Worm (Caenorhabditis elegans) whole organism, early embryonic: Measurements from ENCODE around the gene pfkb-1.2.

Source experiments
- F13C5.2 ChIP-seq: sonication (generic microtip); optimal IDR thresholded peaks from 2 replicates; lab custom pipeline; 2017; ENCODE audit warnings: mild to moderate bottlenecking, missing genetic modification characterization, inconsistent platforms, missing compliant biosample characterization
- aly-1 ChIP-seq: sonication (generic microtip); optimal IDR thresholded peaks from 2 replicates; lab custom pipeline; 2016; ENCODE audit warnings: missing genetic modification characterization, missing compliant biosample characterization
- ama-1 ChIP-seq: fragments of 150-350 bp; optimal IDR thresholded peaks from 2 replicates; lab custom pipeline; 2014
- ceh-13 ChIP-seq: fragments of 200-800 bp; sonication (Bioruptor generic); optimal IDR thresholded peaks from 2 replicates; lab custom pipeline; 2018; ENCODE audit warnings: mild to moderate bottlenecking, missing genetic modification characterization, missing compliant biosample characterization
- ceh-36 ChIP-seq: sonication (generic microtip); optimal IDR thresholded peaks from 2 replicates; lab custom pipeline; 2016; ENCODE audit warnings: missing genetic modification characterization, inconsistent platforms, missing compliant biosample characterization
- ets-7 ChIP-seq: sonication (generic microtip); optimal IDR thresholded peaks from 2 replicates; lab custom pipeline; 2016; ENCODE audit warnings: missing genotype, missing genetic modification characterization, missing compliant biosample characterization
- flt-1 ChIP-seq: fragments of 200-800 bp; sonication (Bioruptor generic); IDR thresholded peaks from 2 replicates; pipeline ENCODE4 v1.3.6; 2022; ENCODE audit warnings: missing genetic modification characterization, missing compliant biosample characterization
- hmbx-1 ChIP-seq: sonication (generic microtip); optimal IDR thresholded peaks from 2 replicates; lab custom pipeline; 2016; ENCODE audit warnings: mild to moderate bottlenecking, missing genetic modification characterization, missing compliant biosample characterization
- hmg-4 ChIP-seq: fragments of 200-800 bp; sonication (Bioruptor generic); optimal IDR thresholded peaks from 2 replicates; lab custom pipeline; 2018; ENCODE audit warnings: mild to moderate bottlenecking, missing genetic modification characterization, missing compliant biosample characterization
- hnd-1 ChIP-seq: sonication (generic microtip); optimal IDR thresholded peaks from 2 replicates; lab custom pipeline; 2016; ENCODE audit warnings: missing genetic modification characterization, missing compliant biosample characterization
- pes-1 ChIP-seq: fragments of 200-800 bp; sonication (Bioruptor generic); IDR thresholded peaks from 2 replicates; pipeline ENCODE4 v1.3.6; 2022; ENCODE audit warnings: missing genetic modification reagents, missing genetic modification characterization, missing compliant biosample characterization
- scrt-1 ChIP-seq: fragments of 200-800 bp; sonication (Bioruptor generic); IDR thresholded peaks from 2 replicates; pipeline ENCODE4 v1.3.6; 2022; ENCODE audit warnings: missing genetic modification characterization, missing compliant biosample characterization
- tbx-37 ChIP-seq: fragments of 200-800 bp; sonication (Bioruptor generic); conservative IDR thresholded peaks from 2 replicates; pipeline ENCODE4 v1.3.6; 2022; ENCODE audit warnings: missing genetic modification reagents, missing genetic modification characterization, missing compliant biosample characterization
- tra-4 ChIP-seq: sonication (generic microtip); optimal IDR thresholded peaks from 2 replicates; lab custom pipeline; 2017; ENCODE audit warnings: missing genetic modification characterization, missing compliant biosample characterization

DNA sequence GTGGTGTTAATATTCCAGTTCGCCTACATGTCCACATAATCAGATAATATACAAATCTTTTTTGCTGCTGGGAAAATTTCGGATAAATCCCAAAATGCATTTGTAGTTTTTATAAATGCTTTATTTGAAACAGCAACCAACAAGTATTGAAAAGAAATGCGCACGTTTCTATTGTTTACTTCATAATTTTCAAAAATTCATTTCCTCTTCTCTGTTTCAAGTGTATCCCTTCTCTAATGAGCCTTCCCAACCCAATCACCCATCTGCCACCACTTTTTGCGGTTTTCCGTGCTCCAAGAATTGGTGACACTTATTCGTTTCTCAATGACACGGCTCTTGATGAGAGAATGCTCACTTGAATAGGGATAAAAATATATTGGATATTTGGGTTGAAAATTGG, 13.0 kb downstream of the pfkb-1.2 start:
- TF ChIP-seq ceh-13 (GFP tag; lab: Kevin White, UChicago) (no peak), ama-1 (no peak), scrt-1 (GFP tag; lab: Robert Waterston, UW) (no peak), aly-1 (tag; lab: Kevin White, UChicago) (no peak), flt-1 (no peak), F13C5.2 (tag; lab: Kevin White, UChicago) (no peak), hmbx-1 (tag; lab: Kevin White, UChicago) (no peak), pes-1 (GFP tag; lab: Robert Waterston, UW) (no peak), hnd-1 (tag; lab: Kevin White, UChicago) (no peak), ets-7 (tag; lab: Kevin White, UChicago) (no peak), hmg-4 (GFP tag; lab: Kevin White, UChicago) (no peak), tra-4 (no peak), ceh-36 (tag; lab: Kevin White, UChicago) (no peak), tbx-37 (no peak)
